Worm (Caenorhabditis elegans): ENCODE data around the gene F43C1.7.

Gene F43C1.7

ce11 chrIII:4196301-4196987 lies 45.9 kb downstream of the F43C1.7 start (continued):
- TF ChIP-seq fkh-8 (tag; optimal IDR thresholded peaks at IDR 0.05): peak; percentile 85
- peak; percentile 18 to 85 (median 30) for TF ChIP-seq ceh-82 (tag; optimal IDR thresholded peaks at IDR 0.05)
- no peak for TF ChIP-seq nhr-28 (tag; optimal IDR thresholded peaks at IDR 0.05)
- TF ChIP-seq lin-39 (tag; optimal IDR thresholded peaks at IDR 0.05): no peak
- no peak for TF ChIP-seq efl-3 (GFP tag; optimal IDR thresholded peaks at IDR 0.05)
- peak; percentile 2 for TF ChIP-seq nhr-77 (tag; optimal IDR thresholded peaks at IDR 0.05)
- TF ChIP-seq nhr-85 (tag): peak; percentile 76
- TF ChIP-seq lir-3 (tag; optimal IDR thresholded peaks at IDR 0.05; ENCODE audit: poor library complexity): peak; percentile 88
- peak; percentile 64 for TF ChIP-seq pax-3 (tag; optimal IDR thresholded peaks at IDR 0.05)
- peak; percentile 42 for TF ChIP-seq fkh-10 (GFP tag; optimal IDR thresholded peaks at IDR 0.05)
- no peak for TF ChIP-seq nhr-76 (tag; optimal IDR thresholded peaks at IDR 0.05)
- TF ChIP-seq nhr-19 (GFP tag; conservative IDR thresholded peaks at IDR 0.05): peak; percentile 56
- no peak for TF ChIP-seq hpl-2 (GFP tag; optimal IDR thresholded peaks at IDR 0.05)
- peak; percentile 19 for TF ChIP-seq nhr-90 (tag; optimal IDR thresholded peaks at IDR 0.05; ENCODE audit: poor library complexity)
- TF ChIP-seq snpc-4 (tag; optimal IDR thresholded peaks at IDR 0.05): peak; percentile 51
- TF ChIP-seq dsc-1 (tag; optimal IDR thresholded peaks at IDR 0.05): peak; percentile 40
- peak; percentile 3 for TF ChIP-seq fos-1 (tag; optimal IDR thresholded peaks at IDR 0.05)
- TF ChIP-seq tbx-2 (tag; optimal IDR thresholded peaks at IDR 0.05): peak; percentile 65
- no peak for TF ChIP-seq nhr-11 (tag; optimal IDR thresholded peaks at IDR 0.05)
- no peak for TF ChIP-seq pqm-1 (tag; optimal IDR thresholded peaks at IDR 0.05)
- TF ChIP-seq Y116A8C.19 (tag; optimal IDR thresholded peaks at IDR 0.05; ENCODE audit: borderline replicate concordance): no peak
- TF ChIP-seq aly-2 (tag; optimal IDR thresholded peaks at IDR 0.05): no peak
- peak; percentile 75 for TF ChIP-seq skn-1 (tag; optimal IDR thresholded peaks at IDR 0.05)
- TF ChIP-seq tlp-1 (tag; optimal IDR thresholded peaks at IDR 0.05): no peak
- no peak for TF ChIP-seq unc-30 (tag; optimal IDR thresholded peaks at IDR 0.05)
- peak; percentile 84 for TF ChIP-seq nhr-71 (tag; optimal IDR thresholded peaks at IDR 0.05)
- peak; percentile 47 for TF ChIP-seq fkh-4 (tag; optimal IDR thresholded peaks at IDR 0.05; ENCODE audit: borderline replicate concordance)
- TF ChIP-seq ceh-8 (GFP tag; optimal IDR thresholded peaks at IDR 0.05): no peak
- TF ChIP-seq ama-1 (optimal IDR thresholded peaks at IDR 0.05): no peak
- peak; percentile 15 for TF ChIP-seq zip-4 (GFP tag; optimal IDR thresholded peaks at IDR 0.05)
- no peak for TF ChIP-seq ces-1 (GFP tag; optimal IDR thresholded peaks at IDR 0.05)
- peak; percentile 47 to 71 (median 47) for TF ChIP-seq dpl-1 (GFP tag; optimal IDR thresholded peaks at IDR 0.05)
- no peak for TF ChIP-seq elt-2 (tag; optimal IDR thresholded peaks at IDR 0.05)
- TF ChIP-seq F16B12.6 (tag; optimal IDR thresholded peaks at IDR 0.05): peak; percentile 40
- TF ChIP-seq ceh-90 (tag; optimal IDR thresholded peaks at IDR 0.05): peak; percentile 82
- TF ChIP-seq nhr-84 (tag; optimal IDR thresholded peaks at IDR 0.05): no peak
- TF ChIP-seq ets-5 (GFP tag; IDR thresholded peaks at IDR 0.05): no peak
- no peak for TF ChIP-seq pag-3 (tag; optimal IDR thresholded peaks at IDR 0.05; ENCODE audit: borderline replicate concordance, insufficient read depth)

ce11 chrIII:4195306-4196008 lies 46.9 kb downstream of the F43C1.7 start:
- TF ChIP-seq sup-37 (GFP tag; optimal IDR thresholded peaks at IDR 0.05) (peak; percentile 41), hlh-17 (GFP tag; optimal IDR thresholded peaks at IDR 0.05; ENCODE audit: borderline replicate concordance) (peak; percentile 5), xbp-1 (tag; optimal IDR thresholded peaks at IDR 0.05) (no peak), ztf-4 (tag; optimal IDR thresholded peaks at IDR 0.05) (peak; percentile 72), fos-1 (tag; optimal IDR thresholded peaks at IDR 0.05) (peak; percentile 35), snu-23 (GFP tag; optimal IDR thresholded peaks at IDR 0.05) (peak; percentile 49), lir-3 (tag; optimal IDR thresholded peaks at IDR 0.05; ENCODE audit: poor library complexity) (peak; percentile 11), hpl-2 (GFP tag; optimal IDR thresholded peaks at IDR 0.05) (peak; percentile 39), swsn-7 (tag; optimal IDR thresholded peaks at IDR 0.05) (peak; percentile 21), nhr-11 (tag; optimal IDR thresholded peaks at IDR 0.05) (no peak), blmp-1 (tag; optimal IDR thresholded peaks at IDR 0.05) (peak; percentile 77), nhr-20 (tag; optimal IDR thresholded peaks at IDR 0.05) (peak; percentile 37), elt-2 (tag; optimal IDR thresholded peaks at IDR 0.05) (peak; percentile 60), C34B4.2 (tag; optimal IDR thresholded peaks at IDR 0.05) (no peak), rnt-1 (tag; optimal IDR thresholded peaks at IDR 0.05) (peak; percentile 53), nhr-90 (tag; optimal IDR thresholded peaks at IDR 0.05; ENCODE audit: poor library complexity) (peak; percentile 63), irx-1 (tag; optimal IDR thresholded peaks at IDR 0.05) (peak; percentile 35), zip-4 (GFP tag; optimal IDR thresholded peaks at IDR 0.05) (peak; percentile 28), ama-1 (optimal IDR thresholded peaks at IDR 0.05) (peak; percentile 95), nhr-71 (tag; optimal IDR thresholded peaks at IDR 0.05) (peak; percentile 83), alr-1 (tag; optimal IDR thresholded peaks at IDR 0.05; ENCODE audit: borderline replicate concordance) (no peak)
